Worm (Caenorhabditis elegans) whole organism, L3 larva: Measurements from ENCODE around the gene Y4C6B.2.

Experiments used
- R02D3.7 ChIP-seq: fragments of 150-350 bp; optimal IDR thresholded peaks from 2 replicates; lab custom pipeline; 2014; ENCODE audit warnings: missing biosample characterization, missing genetic modification characterization
- aly-2 ChIP-seq: fragments of 150-350 bp; optimal IDR thresholded peaks from 2 replicates; lab custom pipeline; 2014; ENCODE audit warnings: missing biosample characterization, missing genetic modification characterization
- ama-1 ChIP-seq: fragments of 150-350 bp; optimal IDR thresholded peaks from 2 replicates; lab custom pipeline; 2018
- ceh-16 ChIP-seq: sonication (generic microtip); optimal IDR thresholded peaks from 2 replicates; lab custom pipeline; 2017; ENCODE audit warnings: missing biosample characterization, missing genetic modification characterization
- ceh-28 ChIP-seq: fragments of 150-350 bp; optimal IDR thresholded peaks from 2 replicates; lab custom pipeline; 2014; ENCODE audit warnings: missing biosample characterization, missing genetic modification reagents, missing genetic modification characterization
- ceh-82 ChIP-seq: fragments of 150-350 bp; optimal IDR thresholded peaks from 2 replicates; lab custom pipeline; 2014; ENCODE audit warnings: missing biosample characterization, missing genetic modification characterization
- ceh-9 ChIP-seq: sonication (generic microtip); optimal IDR thresholded peaks from 2 replicates; lab custom pipeline; 2018; ENCODE audit warnings: missing biosample characterization, missing genetic modification characterization
- daf-12 ChIP-seq: fragments of 150-350 bp; optimal IDR thresholded peaks from 2 replicates; lab custom pipeline; 2014; ENCODE audit warnings: missing biosample characterization, missing genetic modification reagents, missing genetic modification characterization
- egl-27 ChIP-seq: sonication (generic microtip); optimal IDR thresholded peaks from 4 replicates; lab custom pipeline; 2017; ENCODE audit warnings: missing biosample characterization, missing genetic modification reagents, missing genetic modification characterization
- egl-5 ChIP-seq: fragments of 150-350 bp; optimal IDR thresholded peaks from 2 replicates; lab custom pipeline; 2017; ENCODE audit warnings: missing biosample characterization, missing genetic modification reagents, missing genetic modification characterization, inconsistent platforms
- elt-2 ChIP-seq: sonication (generic microtip); optimal IDR thresholded peaks from 2 replicates; lab custom pipeline; 2016; ENCODE audit warnings: missing genetic modification reagents, mild to moderate bottlenecking, missing genetic modification characterization, missing compliant biosample characterization
- elt-3 ChIP-seq, 3 experiments: fragments of 150-350 bp in 1 of 3; sonication (generic microtip) in 2 of 3; optimal IDR thresholded peaks; 2 replicates in 2 of 3; 4 replicates in 1 of 3; lab custom pipeline; 2014 to 2017; ENCODE audit warnings: missing biosample characterization in 3 of 3, missing genetic modification characterization in 3 of 3
- eor-1 ChIP-seq, 2 experiments: fragments of 150-350 bp; optimal IDR thresholded peaks; 2 replicates each; lab custom pipeline; 2014 to 2018; ENCODE audit warnings: missing biosample characterization in 2 of 2, missing genetic modification characterization in 2 of 2
- fkh-10 ChIP-seq: sonication (generic microtip); optimal IDR thresholded peaks from 2 replicates; lab custom pipeline; 2017; ENCODE audit warnings: missing biosample characterization, missing genetic modification reagents, missing genetic modification characterization
- fos-1 ChIP-seq: fragments of 150-350 bp; optimal IDR thresholded peaks from 2 replicates; lab custom pipeline; 2014; ENCODE audit warnings: missing biosample characterization, missing genetic modification characterization
- hmg-11 ChIP-seq: sonication (generic microtip); optimal IDR thresholded peaks from 2 replicates; lab custom pipeline; 2016; ENCODE audit warnings: missing genetic modification characterization, missing compliant biosample characterization
- jun-1 ChIP-seq: fragments of 150-350 bp; optimal IDR thresholded peaks from 2 replicates; lab custom pipeline; 2014; ENCODE audit warnings: missing biosample characterization, missing genetic modification reagents, missing genetic modification characterization
- lin-15B ChIP-seq: fragments of 150-350 bp; optimal IDR thresholded peaks from 2 replicates; lab custom pipeline; 2014; ENCODE audit warnings: missing biosample characterization, missing genetic modification characterization
- lin-39 ChIP-seq: fragments of 150-350 bp; optimal IDR thresholded peaks from 2 replicates; lab custom pipeline; 2018; ENCODE audit warnings: missing biosample characterization, missing genetic modification reagents, missing genetic modification characterization
- lsy-12 ChIP-seq: sonication (generic microtip); optimal IDR thresholded peaks from 2 replicates; lab custom pipeline; 2016; ENCODE audit warnings: mild to moderate bottlenecking, missing genetic modification characterization, missing compliant biosample characterization
- mdl-1 ChIP-seq: fragments of 150-350 bp; optimal IDR thresholded peaks from 2 replicates; lab custom pipeline; 2014; ENCODE audit warnings: missing biosample characterization, missing genetic modification characterization
- nfya-1 ChIP-seq: sonication (generic microtip); optimal IDR thresholded peaks from 2 replicates; lab custom pipeline; 2017; ENCODE audit warnings: missing genetic modification characterization, mild to moderate bottlenecking, missing compliant biosample characterization, antibody characterized with exemption, moderate library complexity; ENCODE audit not compliant: insufficient read depth
- nhr-25 ChIP-seq: sonication (generic microtip); optimal IDR thresholded peaks from 2 replicates; lab custom pipeline; 2017; ENCODE audit warnings: missing biosample characterization, missing genetic modification characterization
- nhr-43 ChIP-seq: sonication (generic microtip); optimal IDR thresholded peaks from 2 replicates; lab custom pipeline; 2016; ENCODE audit warnings: mild to moderate bottlenecking, missing genetic modification characterization, missing compliant biosample characterization; ENCODE audit not compliant: poor library complexity, severe bottlenecking
- nhr-77 ChIP-seq: fragments of 150-350 bp; optimal IDR thresholded peaks from 2 replicates; lab custom pipeline; 2014; ENCODE audit warnings: missing biosample characterization, missing genetic modification characterization
- pha-4 ChIP-seq: fragments of 150-350 bp; optimal IDR thresholded peaks from 2 replicates; lab custom pipeline; 2014; ENCODE audit warnings: missing biosample characterization, missing genetic modification reagents, missing genetic modification characterization
- pqm-1 ChIP-seq: fragments of 150-350 bp; optimal IDR thresholded peaks from 2 replicates; lab custom pipeline; 2017; ENCODE audit warnings: missing biosample characterization, missing genetic modification characterization, inconsistent platforms
- skn-1 ChIP-seq: fragments of 150-350 bp; optimal IDR thresholded peaks from 2 replicates; lab custom pipeline; 2014; ENCODE audit warnings: missing biosample characterization, missing genetic modification characterization
- snpc-4 ChIP-seq: fragments of 150-350 bp; optimal IDR thresholded peaks from 2 replicates; lab custom pipeline; 2014; ENCODE audit warnings: missing biosample characterization, missing genetic modification characterization
- unc-62 ChIP-seq: fragments of 150-350 bp; sonication (generic microtip); optimal IDR thresholded peaks from 4 replicates; lab custom pipeline; 2014; ENCODE audit warnings: missing biosample characterization, missing genetic modification reagents, missing genetic modification characterization
- zag-1 ChIP-seq: fragments of 150-350 bp; optimal IDR thresholded peaks from 2 replicates; lab custom pipeline; 2014; ENCODE audit warnings: missing biosample characterization, missing genetic modification characterization
- ztf-11 ChIP-seq: fragments of 150-350 bp; optimal IDR thresholded peaks from 2 replicates; lab custom pipeline; 2014; ENCODE audit warnings: missing biosample characterization, missing genetic modification characterization
- ztf-4 ChIP-seq: fragments of 150-350 bp; optimal IDR thresholded peaks from 2 replicates; lab custom pipeline; 2014; ENCODE audit warnings: missing biosample characterization, missing genetic modification characterization

Y4C6B.2 gene

DNA sequence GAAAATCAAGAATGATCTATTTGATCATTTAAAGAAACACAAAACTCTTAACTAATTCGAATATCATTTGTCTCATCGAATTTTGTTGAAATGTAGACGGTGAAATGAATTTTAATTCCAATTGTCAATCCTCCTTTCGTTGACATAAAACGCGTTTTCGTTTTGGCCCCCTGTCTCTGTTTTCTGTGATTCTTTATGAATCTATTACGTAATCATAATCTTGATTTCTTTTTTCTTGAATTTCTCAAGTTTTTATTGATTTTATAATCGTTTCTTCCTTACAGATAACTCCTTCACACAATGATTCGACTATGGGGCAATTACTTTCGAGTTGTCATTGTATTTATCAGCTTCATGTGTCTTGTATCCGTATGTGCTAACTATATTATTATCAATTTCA, 7.2 kb upstream of the Y4C6B.2 start, which contains the start of gene Y4C6B.3:
Gene Y4C6B.3, plus strand, starts transcription at position 301 of the 400 bp plus-strand sequence.
- no peak for TF ChIP-seq eor-1 (tag; optimal IDR thresholded peaks at IDR 0.05; lab: Kevin White, UChicago)
- TF ChIP-seq ceh-82: no peak

DNA sequence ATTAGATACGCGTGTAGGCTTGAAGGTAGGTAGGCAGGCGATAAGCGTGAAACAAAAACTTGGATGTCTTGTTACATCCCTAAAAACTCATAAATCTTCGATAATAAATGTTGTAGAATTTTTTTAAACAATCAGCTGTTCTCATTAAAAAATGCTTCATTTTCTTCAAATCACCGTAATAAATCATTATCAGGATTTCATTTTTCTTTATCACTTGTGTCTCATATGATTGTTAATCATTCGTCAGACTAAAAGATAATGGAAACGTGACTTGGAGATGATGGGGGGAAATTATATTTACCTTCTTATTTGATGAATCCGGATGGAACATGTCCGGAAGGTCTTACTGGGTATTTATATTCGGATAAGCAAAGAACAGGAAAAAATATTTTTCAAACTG, 5.9 kb upstream of the Y4C6B.2 start:
- no peak for TF ChIP-seq ceh-9 (tag; lab: Kevin White, UChicago)
- no peak for TF ChIP-seq zag-1 (tag; lab: Kevin White, UChicago)
- TF ChIP-seq ceh-16 (tag; lab: Kevin White, UChicago): no peak
- TF ChIP-seq R02D3.7 (tag; lab: Kevin White, UChicago): no peak
- no peak for TF ChIP-seq ama-1

- TF ChIP-seq lin-39 (tag; lab: Kevin White, UChicago) (no peak), aly-2 (tag; lab: Kevin White, UChicago) (no peak), snpc-4 (peak; percentile 9), egl-5 (tag; lab: Kevin White, UChicago) (peak; percentile 46), skn-1 (tag; lab: Kevin White, UChicago) (peak; percentile 39), pqm-1 (peak; percentile 52), fos-1 (tag; lab: Kevin White, UChicago) (no peak), pha-4 (tag; lab: Kevin White, UChicago) (peak; percentile 63), nhr-25 (tag; lab: Kevin White, UChicago) (peak; percentile 34), unc-62 (no peak), hmg-11 (peak; percentile 56), nhr-43 (tag; lab: Kevin White, UChicago) (peak; percentile 57), elt-2 (peak; percentile 10), nfya-1 (tag; lab: Kevin White, UChicago) (peak; percentile 63), lin-15B (tag; lab: Kevin White, UChicago) (peak; percentile 40), jun-1 (peak; percentile 23), lsy-12 (tag; lab: Kevin White, UChicago) (peak; percentile 42)
Observed at ce11 chrIV:5334518-5334917, 4.9 kb upstream of the Y4C6B.2 start.

DNA sequence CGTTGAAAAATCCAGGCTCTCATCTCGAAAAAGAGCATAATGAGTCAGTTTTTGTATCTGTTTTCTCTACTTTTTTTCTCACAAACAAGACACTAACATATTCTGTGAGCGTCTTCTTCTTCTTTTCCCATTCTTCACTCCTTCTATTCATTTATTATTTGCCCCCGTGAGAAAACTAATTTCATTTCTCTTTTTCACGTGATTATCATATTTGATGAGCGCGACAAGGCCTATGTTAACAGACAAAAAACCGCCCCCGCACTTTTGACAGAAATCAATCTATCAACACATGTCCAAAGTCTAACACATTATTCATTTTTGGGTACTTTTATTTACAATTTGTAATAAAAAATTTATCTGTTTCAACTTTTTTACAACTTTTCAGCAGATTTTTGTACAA, 1.7 kb upstream of the Y4C6B.2 start:
- TF ChIP-seq daf-12 (no peak), lin-15B (tag; lab: Kevin White, UChicago) (no peak), egl-5 (tag; lab: Kevin White, UChicago) (no peak), nfya-1 (tag; lab: Kevin White, UChicago) (no peak)

DNA sequence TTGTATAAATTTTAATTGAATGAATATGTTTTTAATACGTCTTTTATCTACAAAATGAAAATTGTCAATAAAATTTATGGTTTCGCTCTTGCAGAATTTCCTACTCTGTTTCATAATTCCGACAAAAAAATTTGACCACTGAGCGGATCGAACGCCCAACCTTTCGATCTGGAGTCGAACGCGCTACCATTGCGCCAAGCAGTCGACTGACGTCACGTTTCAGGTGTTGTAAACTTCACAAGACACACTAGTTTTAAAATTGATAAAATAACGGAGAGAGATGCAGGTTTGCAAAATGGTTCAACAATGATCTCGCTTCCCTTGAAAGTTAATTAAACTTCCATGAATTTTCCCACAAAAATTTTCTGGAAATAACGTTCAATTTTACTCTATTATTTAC, 4.8 kb downstream of the Y4C6B.2 start:
- TF ChIP-seq elt-2: peak; percentile 30
- TF ChIP-seq pqm-1: peak; percentile 22
- TF ChIP-seq eor-1 (tag; optimal IDR thresholded peaks at IDR 0.05; lab: Kevin White, UChicago): no peak
- no peak for TF ChIP-seq lin-15B (tag; lab: Kevin White, UChicago)
- no peak for TF ChIP-seq pha-4 (tag; lab: Kevin White, UChicago)
- TF ChIP-seq fkh-10: no peak
- no peak for TF ChIP-seq nhr-25 (tag; lab: Kevin White, UChicago)
- TF ChIP-seq nfya-1 (tag; lab: Kevin White, UChicago): peak; percentile 13
- peak; percentile 17 for TF ChIP-seq nhr-43 (tag; lab: Kevin White, UChicago)
- TF ChIP-seq ama-1: no peak

ce11 chrIV:5350480-5351193, 11.3 kb downstream of the Y4C6B.2 start, which contains the start of gene gba-4:
gba-4 (minus strand) TSS chrIV:5350897.
- TF ChIP-seq elt-2 (peak; percentile 81), pqm-1 (peak; percentile 42)

DNA sequence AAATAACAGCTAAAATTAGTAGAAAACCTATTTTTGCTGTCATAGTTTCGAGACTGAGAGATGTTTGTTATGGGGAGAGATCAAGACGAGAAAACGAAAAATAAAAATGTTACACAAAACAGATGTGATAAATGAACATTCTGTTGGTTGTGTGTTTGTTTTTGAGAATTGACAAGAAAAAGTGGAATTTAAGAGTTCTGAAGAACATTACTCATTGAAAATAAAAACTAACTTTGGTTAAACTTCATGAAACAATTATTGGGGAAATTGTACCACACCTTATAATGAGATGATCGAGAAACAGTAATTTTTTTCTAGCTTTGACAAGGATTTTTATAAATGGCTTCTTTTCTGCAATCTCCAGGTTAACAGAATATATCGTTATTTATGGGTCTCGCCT, 14.0 kb downstream of the Y4C6B.2 start, which contains the start of gene Y4C6B.7:
Gene Y4C6B.7, minus strand, starts transcription at position 101 of the 400 bp plus-strand sequence.
- TF ChIP-seq nhr-43 (tag; lab: Kevin White, UChicago) (no peak), lin-39 (tag; lab: Kevin White, UChicago) (no peak), R02D3.7 (tag; lab: Kevin White, UChicago) (no peak), fkh-10 (no peak), eor-1 (tag; optimal IDR thresholded peaks at IDR 0.05; lab: Kevin White, UChicago) (no peak), ceh-28 (no peak), ztf-4 (tag; lab: Kevin White, UChicago) (no peak), ztf-11 (tag; lab: Kevin White, UChicago) (no peak), pha-4 (tag; lab: Kevin White, UChicago) (no peak), elt-2 (no peak), mdl-1 (no peak), jun-1 (no peak), egl-27 (tag; lab: Kevin White, UChicago) (no peak), hmg-11 (no peak), lin-15B (tag; lab: Kevin White, UChicago) (no peak), elt-3 (tag; optimal IDR thresholded peaks at IDR 0.05; lab: Kevin White, UChicago) (no peak), nhr-77 (tag; lab: Kevin White, UChicago) (no peak), nhr-25 (tag; lab: Kevin White, UChicago) (no peak)
